Worm (Caenorhabditis elegans): ENCODE data around the gene R01E6.7.

DNA sequence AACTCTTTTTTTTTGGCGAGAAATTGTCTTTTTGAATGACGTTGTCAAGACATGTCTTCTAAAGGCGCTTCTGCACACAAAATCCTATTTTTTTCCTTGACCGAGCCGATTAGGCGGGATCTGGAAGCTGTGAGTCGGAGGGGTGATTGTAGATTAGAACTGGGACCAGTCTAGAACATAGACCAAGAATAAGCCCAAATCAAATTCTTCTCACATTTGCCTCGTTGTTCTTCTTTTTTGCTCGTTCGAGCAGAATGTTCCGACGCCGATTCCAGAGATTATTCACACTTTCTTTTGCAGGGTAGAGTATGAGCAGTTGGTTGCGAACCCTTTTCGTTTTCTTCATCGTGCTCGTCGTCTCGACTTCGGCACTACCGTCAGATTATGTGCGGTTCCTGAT is 48.8 kb upstream of the R01E6.7 start, which contains the start of gene nlp-53:
- TF ChIP-seq nhr-12 (tag; optimal IDR thresholded peaks at IDR 0.05) (no peak), unc-39 (tag; optimal IDR thresholded peaks at IDR 0.05) (no peak), egl-27 (tag; optimal IDR thresholded peaks at IDR 0.05) (no peak), ama-1 (optimal IDR thresholded peaks at IDR 0.05) (no peak), zag-1 (tag; optimal IDR thresholded peaks at IDR 0.05) (no peak), sea-2 (GFP tag; optimal IDR thresholded peaks at IDR 0.05) (no peak), nhr-77 (tag; optimal IDR thresholded peaks at IDR 0.05) (no peak), fkh-10 (GFP tag; optimal IDR thresholded peaks at IDR 0.05) (no peak)

All from whole organism, L3 larva.